Fruit fly (Drosophila melanogaster) whole organism, embryonic: Measurements from ENCODE around the gene shakB.
A peak's percentile ranks its signal among the peaks of the same experiment; 100 is the strongest.

Experiments
- Bdp1 ChIP-seq: fragments of 200-800 bp; sonication (Bioruptor generic); optimal IDR thresholded peaks from 3 replicates; lab custom pipeline; 2016; ENCODE audit warnings: missing biosample characterization, missing genetic modification characterization
- CG1024 ChIP-seq: fragments of 200-800 bp; sonication (Bioruptor generic); IDR thresholded peaks from 2 replicates; pipeline ENCODE4 v1.3.6; 2022; ENCODE audit warnings: missing biosample characterization, missing genetic modification characterization
- CG10959 ChIP-seq: fragments of 200-800 bp; sonication (Bioruptor generic); IDR thresholded peaks from 2 replicates; pipeline ENCODE4 v1.3.6; 2022; ENCODE audit warnings: missing biosample characterization, missing genetic modification characterization
- CG12391 ChIP-seq: fragments of 200-800 bp; sonication (Bioruptor generic); optimal IDR thresholded peaks from 3 replicates; lab custom pipeline; 2018; ENCODE audit warnings: missing biosample characterization, mild to moderate bottlenecking, missing genetic modification characterization, moderate library complexity
- CG13296 ChIP-seq: fragments of 200-800 bp; sonication (Bioruptor generic); optimal IDR thresholded peaks from 3 replicates; lab custom pipeline; 2018; ENCODE audit warnings: missing biosample characterization, mild to moderate bottlenecking, missing genetic modification characterization
- CG13624 ChIP-seq: fragments of 200-800 bp; sonication (Bioruptor generic); optimal IDR thresholded peaks from 2 replicates; lab custom pipeline; 2016; ENCODE audit warnings: missing biosample characterization, missing genetic modification characterization
- CG17829 ChIP-seq: fragments of 200-800 bp; optimal IDR thresholded peaks from 2 replicates; lab custom pipeline; 2019; ENCODE audit warnings: missing biosample characterization, mild to moderate bottlenecking, missing genetic modification characterization, moderate library complexity
- CG18262 ChIP-seq: fragments of 200-800 bp; optimal IDR thresholded peaks from 3 replicates; lab custom pipeline; 2019; ENCODE audit warnings: missing biosample characterization, mild to moderate bottlenecking, missing genetic modification characterization, moderate library complexity
- CG2875 ChIP-seq: fragments of 200-800 bp; sonication (Bioruptor generic); optimal IDR thresholded peaks from 2 replicates; lab custom pipeline; 2017; ENCODE audit warnings: missing biosample characterization, mild to moderate bottlenecking, missing genetic modification characterization, missing genetic modification reagents
- CG2889 ChIP-seq: fragments of 200-800 bp; sonication (Bioruptor generic); IDR thresholded peaks from 3 replicates; pipeline ENCODE4 v1.3.6; 2022; ENCODE audit warnings: missing biosample characterization, missing genetic modification characterization
- CG30020 ChIP-seq: fragments of 200-800 bp; optimal IDR thresholded peaks from 2 replicates; lab custom pipeline; 2019; ENCODE audit warnings: missing biosample characterization, mild to moderate bottlenecking, missing genetic modification characterization, moderate library complexity
- CG30403 ChIP-seq: fragments of 200-800 bp; sonication (Bioruptor generic); optimal IDR thresholded peaks from 3 replicates; lab custom pipeline; 2016; ENCODE audit warnings: missing biosample characterization, missing genetic modification characterization
- CG3065 ChIP-seq: fragments of 200-800 bp; sonication (Bioruptor generic); optimal IDR thresholded peaks from 2 replicates; lab custom pipeline; 2016; ENCODE audit warnings: missing biosample characterization, missing genetic modification characterization
- CG34422 ChIP-seq: fragments of 200-800 bp; sonication (Bioruptor generic); IDR thresholded peaks from 3 replicates; pipeline ENCODE4 v1.3.6; 2022; ENCODE audit warnings: missing biosample characterization, missing genetic modification characterization
- CG6175 ChIP-seq: fragments of 200-800 bp; sonication (Bioruptor generic); IDR thresholded peaks from 3 replicates; pipeline ENCODE4 v1.3.6; 2022; ENCODE audit warnings: missing biosample characterization, missing genetic modification characterization
- CG6654 ChIP-seq: fragments of 200-800 bp; sonication (Bioruptor generic); optimal IDR thresholded peaks from 2 replicates; lab custom pipeline; 2017; ENCODE audit warnings: missing biosample characterization, mild to moderate bottlenecking, missing genetic modification characterization
- CG6683 ChIP-seq: fragments of 200-800 bp; sonication (Bioruptor generic); optimal IDR thresholded peaks from 2 replicates; lab custom pipeline; 2017; ENCODE audit warnings: missing biosample characterization, mild to moderate bottlenecking, missing genetic modification characterization, missing genetic modification reagents
- CG7357 ChIP-seq: fragments of 200-800 bp; sonication (Bioruptor generic); IDR thresholded peaks from 3 replicates; pipeline ENCODE4 v1.3.6; 2022; ENCODE audit warnings: missing biosample characterization, missing genetic modification characterization
- CG8765 ChIP-seq: fragments of 200-800 bp; sonication (Bioruptor generic); IDR thresholded peaks from 2 replicates; pipeline ENCODE4 v1.3.6; 2022; ENCODE audit warnings: missing biosample characterization, missing genetic modification characterization
- CHES-1-like ChIP-seq: fragments of 200-800 bp; sonication (Bioruptor generic); optimal IDR thresholded peaks from 2 replicates; lab custom pipeline; 2016; ENCODE audit warnings: missing biosample characterization, missing genetic modification characterization
- CoRest ChIP-seq: fragments of 200-800 bp; sonication (Bioruptor generic); optimal IDR thresholded peaks from 3 replicates; lab custom pipeline; 2018; ENCODE audit warnings: missing biosample characterization, mild to moderate bottlenecking, missing genetic modification characterization, moderate library complexity
- Dad ChIP-seq: fragments of 200-800 bp; sonication (Bioruptor generic); optimal IDR thresholded peaks from 3 replicates; lab custom pipeline; 2016; ENCODE audit warnings: missing biosample characterization, missing genetic modification characterization
- Eip74EF ChIP-seq, 2 experiments: fragments of 200-800 bp in 1 of 2; fragments of >200 bp in 1 of 2; sonication (Bioruptor generic) in 1 of 2; optimal IDR thresholded peaks; 2 replicates each; lab custom pipeline; 2017 to 2019; ENCODE audit warnings: missing biosample characterization in 2 of 2, missing genetic modification characterization in 2 of 2, mild to moderate bottlenecking in 1 of 2, moderate library complexity in 1 of 2
- HLH3B ChIP-seq: fragments of 200-800 bp; sonication (Bioruptor generic); IDR thresholded peaks from 2 replicates; pipeline ENCODE4 v1.3.6; 2022; ENCODE audit warnings: missing biosample characterization, missing genetic modification characterization
- HmgZ ChIP-seq: fragments of 200-800 bp; sonication (Bioruptor generic); optimal IDR thresholded peaks from 2 replicates; lab custom pipeline; 2018; ENCODE audit warnings: missing biosample characterization, mild to moderate bottlenecking, missing genetic modification characterization
- Myb ChIP-seq: fragments of 200-800 bp; sonication (Bioruptor generic); optimal IDR thresholded peaks from 2 replicates; lab custom pipeline; 2016; ENCODE audit warnings: missing biosample characterization, missing genetic modification characterization
- Nf-YC ChIP-seq: fragments of 200-800 bp; optimal IDR thresholded peaks from 3 replicates; lab custom pipeline; 2019; ENCODE audit warnings: missing biosample characterization, mild to moderate bottlenecking, missing genetic modification characterization, moderate library complexity
- Opbp ChIP-seq: fragments of 200-800 bp; sonication (Bioruptor generic); IDR thresholded peaks from 3 replicates; pipeline ENCODE4 v1.3.6; 2022; ENCODE audit warnings: missing biosample characterization, missing genetic modification characterization; ENCODE audit not compliant: partially characterized antibody
- Poxn ChIP-seq: fragments of 200-800 bp; sonication (Bioruptor generic); IDR thresholded peaks from 2 replicates; pipeline ENCODE4 v1.3.6; 2022; ENCODE audit warnings: missing biosample characterization, missing genetic modification characterization
- Six4 ChIP-seq: fragments of 200-800 bp; sonication (Bioruptor generic); optimal IDR thresholded peaks from 2 replicates; lab custom pipeline; 2016; ENCODE audit warnings: missing biosample characterization, missing genetic modification characterization
- Taf1 ChIP-seq: fragments of 200-800 bp; sonication (Bioruptor generic); IDR thresholded peaks from 2 replicates; pipeline ENCODE4 v1.3.6; 2022; ENCODE audit warnings: missing biosample characterization, missing genetic modification characterization
- Vsx1 ChIP-seq: fragments of 200-800 bp; sonication (Bioruptor generic); optimal IDR thresholded peaks from 2 replicates; lab custom pipeline; 2017; ENCODE audit warnings: missing biosample characterization, mild to moderate bottlenecking, missing genetic modification characterization, missing genetic modification reagents
- Xrp1 ChIP-seq: fragments of 200-800 bp; sonication (Bioruptor generic); IDR thresholded peaks from 2 replicates; pipeline ENCODE4 v1.3.6; 2022; ENCODE audit warnings: missing biosample characterization, missing genetic modification characterization
- ci ChIP-seq: fragments of 200-800 bp; sonication (Bioruptor generic); IDR thresholded peaks from 3 replicates; pipeline ENCODE4 v1.3.6; 2022; ENCODE audit warnings: missing biosample characterization, missing genetic modification characterization
- crol ChIP-seq: fragments of 200-800 bp; sonication (Bioruptor generic); IDR thresholded peaks from 2 replicates; pipeline ENCODE4 v1.3.6; 2022; ENCODE audit warnings: missing biosample characterization, missing genetic modification characterization
- emc ChIP-seq: fragments of 200-800 bp; sonication (Bioruptor generic); optimal IDR thresholded peaks from 2 replicates; lab custom pipeline; 2016; ENCODE audit warnings: missing biosample characterization, missing genetic modification characterization
- en ChIP-seq: fragments of 200-800 bp; sonication (Bioruptor generic); optimal IDR thresholded peaks from 2 replicates; lab custom pipeline; 2016; ENCODE audit warnings: missing biosample characterization, missing genetic modification characterization
- exex ChIP-seq: fragments of 200-800 bp; sonication (Bioruptor generic); optimal IDR thresholded peaks from 4 replicates; lab custom pipeline; 2018; ENCODE audit warnings: missing biosample characterization, mild to moderate bottlenecking, missing genetic modification characterization, moderate library complexity
- ftz-f1 ChIP-seq: fragments of 200-800 bp; sonication (Bioruptor generic); optimal IDR thresholded peaks from 2 replicates; lab custom pipeline; 2016; ENCODE audit warnings: missing biosample characterization, missing genetic modification characterization
- gcm ChIP-seq: fragments of 200-800 bp; sonication (Bioruptor generic); optimal IDR thresholded peaks from 2 replicates; lab custom pipeline; 2019; ENCODE audit warnings: missing biosample characterization, mild to moderate bottlenecking, missing genetic modification characterization, moderate library complexity
- grn ChIP-seq: fragments of 200-800 bp; sonication (Bioruptor generic); optimal IDR thresholded peaks from 3 replicates; lab custom pipeline; 2017; ENCODE audit warnings: missing biosample characterization, missing genetic modification characterization
- onecut ChIP-seq: fragments of 200-800 bp; sonication (Bioruptor generic); IDR thresholded peaks from 2 replicates; pipeline ENCODE4 v1.3.6; 2022; ENCODE audit warnings: missing biosample characterization, missing genetic modification characterization
- peb ChIP-seq: fragments of 200-800 bp; sonication (Bioruptor generic); IDR thresholded peaks from 2 replicates; pipeline ENCODE4 v1.3.6; 2022; ENCODE audit warnings: missing biosample characterization, missing genetic modification characterization
- pfk ChIP-seq: fragments of 200-800 bp; sonication (Bioruptor generic); optimal IDR thresholded peaks from 2 replicates; lab custom pipeline; 2018; ENCODE audit warnings: missing biosample characterization, mild to moderate bottlenecking, missing genetic modification characterization, moderate library complexity
- repo ChIP-seq: fragments of 200-800 bp; sonication (Bioruptor generic); optimal IDR thresholded peaks from 2 replicates; lab custom pipeline; 2016; ENCODE audit warnings: missing biosample characterization, missing genetic modification characterization
- shn ChIP-seq: fragments of 200-800 bp; sonication (Bioruptor generic); optimal IDR thresholded peaks from 3 replicates; lab custom pipeline; 2016; ENCODE audit warnings: missing biosample characterization, missing genetic modification characterization
- sim ChIP-seq: fragments of 200-800 bp; sonication (Bioruptor generic); IDR thresholded peaks from 2 replicates; pipeline ENCODE4 v1.3.6; 2022; ENCODE audit warnings: missing biosample characterization, missing genetic modification characterization
- stc ChIP-seq: fragments of 200-800 bp; sonication (Bioruptor generic); IDR thresholded peaks from 2 replicates; pipeline ENCODE4 v1.3.6; 2022; ENCODE audit warnings: missing biosample characterization, missing genetic modification characterization
- tx ChIP-seq: fragments of 200-800 bp; sonication (Bioruptor generic); optimal IDR thresholded peaks from 2 replicates; lab custom pipeline; 2016; ENCODE audit warnings: missing biosample characterization, missing genetic modification characterization
- zen ChIP-seq: fragments of 200-800 bp; sonication (Bioruptor generic); optimal IDR thresholded peaks from 3 replicates; lab custom pipeline; 2018; ENCODE audit warnings: missing biosample characterization, mild to moderate bottlenecking, missing genetic modification characterization, moderate library complexity
- zfh2 ChIP-seq: fragments of 200-800 bp; sonication (Bioruptor generic); optimal IDR thresholded peaks from 2 replicates; lab custom pipeline; 2016; ENCODE audit warnings: missing biosample characterization, missing genetic modification characterization

shakB gene

dm6 chrX:20760444-20760843 lies 166.4 kb downstream of the shakB start (continued):
- TF ChIP-seq grn (GFP tag; lab: Kevin White, UChicago): peak; percentile 42
- TF ChIP-seq Dad (GFP tag; lab: Kevin White, UChicago): peak; percentile 80
- peak; percentile 57 for TF ChIP-seq CG12391 (tag; lab: Kevin White, UChicago)
- TF ChIP-seq emc (GFP tag; lab: Kevin White, UChicago): peak; percentile 63
- peak; percentile 69 for TF ChIP-seq CG3065 (GFP tag; lab: Kevin White, UChicago)
- no peak for TF ChIP-seq CG7357
- peak; percentile 76 for TF ChIP-seq zen (tag; lab: Kevin White, UChicago)
- TF ChIP-seq Opbp (GFP tag; lab: Robert Waterston, UW): peak; percentile 84
- peak; percentile 68 for TF ChIP-seq HLH3B (GFP tag; lab: Robert Waterston, UW)
- TF ChIP-seq Myb (GFP tag; lab: Kevin White, UChicago): peak; percentile 71
- TF ChIP-seq shn (GFP tag; lab: Kevin White, UChicago): peak; percentile 86
- peak; percentile 91 for TF ChIP-seq ci (GFP tag; lab: Robert Waterston, UW)
- TF ChIP-seq CoRest (tag; lab: Kevin White, UChicago): peak; percentile 73
- TF ChIP-seq repo (GFP tag; lab: Kevin White, UChicago): peak; percentile 85
- TF ChIP-seq CG6683: peak; percentile 39
- peak; percentile 65 for TF ChIP-seq CG1024 (GFP tag; lab: Robert Waterston, UW)
- no peak for TF ChIP-seq Eip74EF (GFP tag; optimal IDR thresholded peaks at IDR 0.05; lab: Kevin White, UChicago)
- TF ChIP-seq peb (GFP tag; lab: Robert Waterston, UW): peak; percentile 52; the same call in 1 of the 2 replicates
- TF ChIP-seq CG13624 (GFP tag; lab: Kevin White, UChicago): peak; percentile 82
- TF ChIP-seq Six4: peak; percentile 67
- TF ChIP-seq zfh2 (GFP tag; lab: Kevin White, UChicago): no peak
- TF ChIP-seq CG8765 (GFP tag; lab: Robert Waterston, UW): peak; percentile 40; the same call in 1 of the 2 replicates
- TF ChIP-seq ftz-f1: peak; percentile 47
- TF ChIP-seq CG34422: peak; percentile 71
- TF ChIP-seq CG30403 (GFP tag; lab: Kevin White, UChicago): peak; percentile 85
- peak; percentile 60 for TF ChIP-seq en (GFP tag; lab: Kevin White, UChicago)
- peak; percentile 74 for TF ChIP-seq tx (GFP tag; lab: Kevin White, UChicago)
- peak; percentile 58 for TF ChIP-seq Nf-YC
- peak; percentile 68 for TF ChIP-seq CG18262 (tag; lab: Kevin White, UChicago)
- TF ChIP-seq Xrp1 (GFP tag; lab: Robert Waterston, UW): peak; percentile 65; the same call in 1 of the 2 replicates
- TF ChIP-seq onecut (GFP tag; lab: Robert Waterston, UW): peak; percentile 81
- 0 out of 2 replicates have a peak, but pooled peaks have one; percentile 16 for TF ChIP-seq sim (GFP tag; lab: Robert Waterston, UW)
- no peak for TF ChIP-seq crol
- peak; percentile 77 for TF ChIP-seq HmgZ
- TF ChIP-seq Taf1: peak; percentile 51; the same call in 1 of the 2 replicates
- peak; percentile 60 for TF ChIP-seq CG13296 (GFP tag; lab: Kevin White, UChicago)
- TF ChIP-seq Poxn (GFP tag; lab: Robert Waterston, UW): no peak
- TF ChIP-seq Bdp1 (GFP tag; lab: Kevin White, UChicago): peak; percentile 58
- 0 out of 3 replicates have a peak, but pooled peaks have one; percentile 60 for TF ChIP-seq CG6175 (GFP tag; lab: Robert Waterston, UW)
- TF ChIP-seq CG17829 (tag; lab: Kevin White, UChicago): peak; percentile 88
- TF ChIP-seq CG2875: peak; percentile 47
- TF ChIP-seq exex (tag; lab: Kevin White, UChicago): no peak
- peak; percentile 10 for TF ChIP-seq CG30020 (tag; lab: Kevin White, UChicago)
- peak; percentile 56 for TF ChIP-seq CG6654 (GFP tag; lab: Kevin White, UChicago)
- TF ChIP-seq pfk (GFP tag; lab: Kevin White, UChicago): peak; percentile 45
- peak; percentile 69 for TF ChIP-seq CHES-1-like
- peak; percentile 36; the same call in 1 of the 2 replicates for TF ChIP-seq stc (GFP tag; lab: Robert Waterston, UW)
- TF ChIP-seq Vsx1 (GFP tag; lab: Kevin White, UChicago): no peak
- peak; percentile 53 for TF ChIP-seq gcm (GFP tag; lab: Kevin White, UChicago)
- peak; percentile 33; the same call in 1 of the 3 replicates for TF ChIP-seq CG2889 (GFP tag; lab: Robert Waterston, UW)
- TF ChIP-seq CG10959: peak; percentile 83
